Worm (Caenorhabditis elegans) whole organism, L1 larva: ENCODE measurements around the gene skr-18.

Source experiments
- F16B12.6 ChIP-seq: fragments of 150-350 bp; optimal IDR thresholded peaks from 2 replicates; lab custom pipeline; 2014; ENCODE audit warnings: missing biosample characterization, missing genetic modification characterization
- aha-1 ChIP-seq: fragments of 150-350 bp; optimal IDR thresholded peaks from 2 replicates; lab custom pipeline; 2014; ENCODE audit warnings: missing biosample characterization, missing genetic modification characterization
- aly-2 ChIP-seq: fragments of 150-350 bp; optimal IDR thresholded peaks from 2 replicates; lab custom pipeline; 2014; ENCODE audit warnings: missing biosample characterization, missing genetic modification characterization
- ceh-82 ChIP-seq, 3 experiments: fragments of 150-350 bp in 1 of 3; sonication (generic microtip) in 2 of 3; optimal IDR thresholded peaks; 2 replicates each; lab custom pipeline; 2014 to 2017; ENCODE audit warnings: missing biosample characterization in 3 of 3, missing genetic modification characterization in 3 of 3
- ceh-90 ChIP-seq: sonication (generic microtip); optimal IDR thresholded peaks from 2 replicates; lab custom pipeline; 2016; ENCODE audit warnings: missing genetic modification characterization, missing compliant biosample characterization
- ces-1 ChIP-seq: fragments of 150-350 bp; optimal IDR thresholded peaks from 2 replicates; lab custom pipeline; 2014; ENCODE audit warnings: missing biosample characterization, missing genetic modification reagents, missing genetic modification characterization
- dsc-1 ChIP-seq: sonication (generic microtip); optimal IDR thresholded peaks from 2 replicates; lab custom pipeline; 2016; ENCODE audit warnings: mild to moderate bottlenecking, missing genetic modification characterization, missing compliant biosample characterization
- efl-1 ChIP-seq, 4 experiments: fragments of 150-350 bp; optimal IDR thresholded peaks in 3 of 4; peaks in 1 of 4; 1 replicate in 1 of 4; 2 replicates in 3 of 4; lab custom pipeline; 2014; ENCODE audit warnings: missing biosample characterization in 2 of 4, missing genetic modification characterization in 2 of 4, missing genetic modification reagents in 2 of 4
- elt-2 ChIP-seq: sonication (generic microtip); optimal IDR thresholded peaks from 2 replicates; lab custom pipeline; 2016; ENCODE audit warnings: missing genetic modification characterization, mild to moderate bottlenecking, inconsistent platforms, missing compliant biosample characterization, missing genetic modification reagents
- fkh-10 ChIP-seq: sonication (generic microtip); optimal IDR thresholded peaks from 2 replicates; lab custom pipeline; 2017; ENCODE audit warnings: missing biosample characterization, missing genetic modification reagents, missing genetic modification characterization
- fkh-4 ChIP-seq: sonication (generic microtip); optimal IDR thresholded peaks from 2 replicates; lab custom pipeline; 2016; ENCODE audit warnings: missing compliant biosample characterization, missing genetic modification characterization, borderline replicate concordance
- fkh-8 ChIP-seq: sonication (generic microtip); optimal IDR thresholded peaks from 2 replicates; lab custom pipeline; 2016; ENCODE audit warnings: mild to moderate bottlenecking, missing genetic modification characterization, missing compliant biosample characterization
- grh-1 ChIP-seq: fragments of 200-800 bp; sonication (Bioruptor generic); IDR thresholded peaks from 2 replicates; pipeline ENCODE4 v1.3.6; 2022; ENCODE audit warnings: missing genetic modification reagents, missing genetic modification characterization, missing compliant biosample characterization
- hlh-4 ChIP-seq: sonication (generic microtip); optimal IDR thresholded peaks from 2 replicates; lab custom pipeline; 2016; ENCODE audit warnings: mild to moderate bottlenecking, missing genetic modification characterization, missing compliant biosample characterization
- irx-1 ChIP-seq: sonication (generic microtip); optimal IDR thresholded peaks from 2 replicates; lab custom pipeline; 2016; ENCODE audit warnings: missing genetic modification characterization, missing compliant biosample characterization
- isw-1 ChIP-seq: fragments of 200-800 bp; sonication (Bioruptor generic); IDR thresholded peaks from 2 replicates; pipeline ENCODE4 v1.3.6; 2022; ENCODE audit warnings: missing genetic modification characterization, missing compliant biosample characterization
- lin-13 ChIP-seq: fragments of 150-350 bp; optimal IDR thresholded peaks from 2 replicates; lab custom pipeline; 2014; ENCODE audit warnings: missing biosample characterization, missing genetic modification reagents, missing genetic modification characterization
- lin-14 ChIP-seq: fragments of 200-800 bp; sonication (Bioruptor generic); optimal IDR thresholded peaks from 2 replicates; lab custom pipeline; 2018; ENCODE audit warnings: mild to moderate bottlenecking, missing genetic modification characterization, moderate library complexity, missing compliant biosample characterization
- lin-35 ChIP-seq, 2 experiments: fragments of 150-350 bp; optimal IDR thresholded peaks; 2 replicates each; lab custom pipeline; 2014; ENCODE audit warnings: missing biosample characterization in 2 of 2, missing genetic modification characterization in 2 of 2, missing genetic modification reagents in 2 of 2
- lin-39 ChIP-seq: fragments of 150-350 bp; optimal IDR thresholded peaks from 2 replicates; lab custom pipeline; 2014; ENCODE audit warnings: missing biosample characterization, missing genetic modification reagents, missing genetic modification characterization
- lir-3 ChIP-seq: sonication (generic microtip); optimal IDR thresholded peaks from 2 replicates; lab custom pipeline; 2016; ENCODE audit warnings: mild to moderate bottlenecking, missing genetic modification characterization, moderate library complexity, missing compliant biosample characterization; ENCODE audit not compliant: poor library complexity
- lsy-2 ChIP-seq, 2 experiments: fragments of 150-350 bp; optimal IDR thresholded peaks; 2 replicates each; lab custom pipeline; 2014; ENCODE audit warnings: missing biosample characterization in 2 of 2, missing genetic modification characterization in 2 of 2
- mep-1 ChIP-seq: fragments of 150-350 bp; optimal IDR thresholded peaks from 2 replicates; lab custom pipeline; 2014; ENCODE audit warnings: missing biosample characterization, missing genetic modification characterization
- nhr-12 ChIP-seq: sonication (generic microtip); optimal IDR thresholded peaks from 2 replicates; lab custom pipeline; 2017; ENCODE audit warnings: missing biosample characterization, missing genetic modification characterization
- nhr-20 ChIP-seq: sonication (generic microtip); optimal IDR thresholded peaks from 2 replicates; lab custom pipeline; 2016; ENCODE audit warnings: mild to moderate bottlenecking, missing genetic modification characterization, missing compliant biosample characterization
- nhr-76 ChIP-seq: sonication (generic microtip); optimal IDR thresholded peaks from 2 replicates; lab custom pipeline; 2017; ENCODE audit warnings: missing biosample characterization, missing genetic modification characterization
- nhr-84 ChIP-seq: sonication (generic microtip); optimal IDR thresholded peaks from 2 replicates; lab custom pipeline; 2017; ENCODE audit warnings: missing biosample characterization, missing genetic modification characterization
- nhr-85 ChIP-seq: sonication (generic microtip); peaks from one replicate; lab custom pipeline; 2016; ENCODE audit warnings: missing genetic modification characterization, inconsistent platforms, missing compliant biosample characterization
- nhr-90 ChIP-seq: sonication (generic microtip); optimal IDR thresholded peaks from 2 replicates; lab custom pipeline; 2016; ENCODE audit warnings: mild to moderate bottlenecking, missing genetic modification characterization, missing compliant biosample characterization; ENCODE audit not compliant: poor library complexity
- pax-3 ChIP-seq: fragments of 200-800 bp; sonication (Bioruptor generic); optimal IDR thresholded peaks from 2 replicates; lab custom pipeline; 2018; ENCODE audit warnings: mild to moderate bottlenecking, missing genetic modification characterization, moderate library complexity, missing compliant biosample characterization
- skn-1 ChIP-seq: fragments of 150-350 bp; optimal IDR thresholded peaks from 2 replicates; lab custom pipeline; 2014; ENCODE audit warnings: missing biosample characterization, missing genetic modification characterization
- snu-23 ChIP-seq: sonication (generic microtip); optimal IDR thresholded peaks from 2 replicates; lab custom pipeline; 2016; ENCODE audit warnings: missing genetic modification characterization, missing compliant biosample characterization
- swsn-7 ChIP-seq: sonication (generic microtip); optimal IDR thresholded peaks from 2 replicates; lab custom pipeline; 2016; ENCODE audit warnings: missing genetic modification characterization, missing compliant biosample characterization
- tbx-2 ChIP-seq: sonication (generic microtip); optimal IDR thresholded peaks from 2 replicates; lab custom pipeline; 2016; ENCODE audit warnings: missing genetic modification characterization, missing compliant biosample characterization
- tlp-1 ChIP-seq: fragments of 150-350 bp; optimal IDR thresholded peaks from 2 replicates; lab custom pipeline; 2014; ENCODE audit warnings: missing biosample characterization, missing genetic modification characterization
- unc-86 ChIP-seq: sonication (generic microtip); optimal IDR thresholded peaks from 2 replicates; lab custom pipeline; 2016; ENCODE audit warnings: missing genetic modification characterization, missing compliant biosample characterization
- unc-98 ChIP-seq: fragments of 200-800 bp; sonication (Bioruptor generic); IDR thresholded peaks from 2 replicates; pipeline ENCODE4 v1.3.6; 2022; ENCODE audit warnings: missing genetic modification characterization, missing compliant biosample characterization
- xbp-1 ChIP-seq: sonication (generic microtip); optimal IDR thresholded peaks from 2 replicates; lab custom pipeline; 2016; ENCODE audit warnings: missing genetic modification characterization, missing compliant biosample characterization
- zip-4 ChIP-seq: fragments of 200-800 bp; sonication (Bioruptor generic); optimal IDR thresholded peaks from 2 replicates; lab custom pipeline; 2018; ENCODE audit warnings: mild to moderate bottlenecking, missing genetic modification characterization, moderate library complexity, missing compliant biosample characterization
- ztf-11 ChIP-seq, 2 experiments: sonication (generic microtip); optimal IDR thresholded peaks; 2 replicates each; lab custom pipeline; 2016 to 2017; ENCODE audit warnings: missing genetic modification characterization in 2 of 2, missing biosample characterization in 1 of 2, missing compliant biosample characterization in 1 of 2

Gene skr-18

DNA sequence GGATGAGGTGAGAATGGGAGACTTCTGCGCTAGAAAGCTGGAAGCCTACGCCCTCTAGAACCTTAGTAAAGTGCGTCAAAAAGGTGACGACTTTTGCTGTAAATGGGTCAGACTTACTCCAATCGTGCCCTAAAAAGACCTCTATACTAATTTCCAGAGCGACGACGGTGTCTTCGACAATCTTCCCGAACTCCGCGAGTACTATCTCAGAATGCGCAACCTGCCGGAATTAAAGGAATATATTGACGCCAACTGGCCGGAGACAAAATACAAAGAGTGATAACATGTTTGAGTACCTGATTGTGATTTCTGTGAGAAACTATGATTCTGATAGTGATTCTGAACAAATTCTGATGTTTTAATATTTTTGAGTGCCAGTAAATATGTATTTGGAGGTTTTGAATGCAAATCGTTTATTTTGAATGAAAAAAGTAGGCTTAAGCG, 33.2 kb downstream of the skr-18 start (continued):
- TF ChIP-seq swsn-7, result no peak
- peak; percentile 36 for TF ChIP-seq snu-23 (GFP tag; lab: Kevin White, UChicago)
- TF ChIP-seq ceh-90 (tag; lab: Kevin White, UChicago), result no peak
- TF ChIP-seq lin-13, result no peak
- no peak for TF ChIP-seq unc-98
- TF ChIP-seq aha-1, result no peak
- TF ChIP-seq hlh-4 (tag; lab: Kevin White, UChicago), result no peak

ce11 chrIV:760267-760666, 35.0 kb downstream of the skr-18 start, which contains the start of gene gst-40:
Gene gst-40 (plus strand): TSS chrIV:760502.
- TF ChIP-seq ces-1, result no peak
- no peak for TF ChIP-seq aha-1
- TF ChIP-seq unc-86 (tag; lab: Kevin White, UChicago), result no peak
- no peak for TF ChIP-seq elt-2 (tag; lab: Kevin White, UChicago)
- no peak for TF ChIP-seq lin-39 (tag; lab: Kevin White, UChicago)
- TF ChIP-seq efl-1 (optimal IDR thresholded peaks at IDR 0.05; lab: Kevin White, UChicago), result no peak
- TF ChIP-seq efl-1 (GFP tag; optimal IDR thresholded peaks at IDR 0.05 in 1 of 2; lab: Kevin White, UChicago), result peak in 1 of 2 experiments; percentile 86
- peak; percentile 5 for TF ChIP-seq tbx-2 (tag; lab: Kevin White, UChicago)
- peak; percentile 16 for TF ChIP-seq fkh-4 (tag; lab: Kevin White, UChicago)
- TF ChIP-seq unc-98, result no peak
- peak; percentile 80 for TF ChIP-seq dsc-1 (tag; lab: Kevin White, UChicago)
- no peak for TF ChIP-seq snu-23 (GFP tag; lab: Kevin White, UChicago)
- TF ChIP-seq F16B12.6 (tag; lab: Kevin White, UChicago), result no peak
- peak; percentile 46 for TF ChIP-seq fkh-8

DNA sequence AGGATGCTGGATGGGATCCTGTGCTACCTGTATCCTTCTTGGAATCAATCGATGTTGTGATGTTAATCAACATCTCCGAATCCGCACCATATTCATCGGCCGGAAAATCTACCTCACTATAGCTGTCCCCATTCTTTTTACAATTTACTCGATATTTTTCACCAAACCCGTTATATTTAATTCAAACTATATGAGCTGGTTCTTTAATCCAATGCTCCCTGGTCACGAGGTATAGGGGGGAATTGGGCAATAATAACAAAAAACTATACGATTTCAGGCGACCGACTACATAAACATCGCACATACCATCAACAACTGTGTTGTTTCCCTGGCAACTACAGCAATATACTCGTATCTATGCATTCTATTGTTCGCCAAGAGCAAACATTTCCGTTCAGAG, 37.7 kb downstream of the skr-18 start:
- no peak for TF ChIP-seq lin-35 (GFP tag; optimal IDR thresholded peaks at IDR 0.05; lab: Kevin White, UChicago)
- TF ChIP-seq skn-1 (tag; lab: Kevin White, UChicago), result no peak
- no peak for TF ChIP-seq efl-1 (optimal IDR thresholded peaks at IDR 0.05; lab: Kevin White, UChicago)
- TF ChIP-seq efl-1 (GFP tag; optimal IDR thresholded peaks at IDR 0.05 in 1 of 2; lab: Kevin White, UChicago), result peak in 1 of 2 experiments; percentile 57

ce11 chrIV:756956-757355, 38.3 kb downstream of the skr-18 start:
- TF ChIP-seq lsy-2 (tag; optimal IDR thresholded peaks at IDR 0.05; lab: Kevin White, UChicago), result no peak
- TF ChIP-seq nhr-76 (tag; lab: Kevin White, UChicago), result no peak
- TF ChIP-seq dsc-1 (tag; lab: Kevin White, UChicago), result no peak
- TF ChIP-seq irx-1 (tag; lab: Kevin White, UChicago), result no peak
- TF ChIP-seq aly-2, result no peak
- TF ChIP-seq ceh-82 (tag; optimal IDR thresholded peaks at IDR 0.05; lab: Kevin White, UChicago), result no peak
- TF ChIP-seq ztf-11 (tag; optimal IDR thresholded peaks at IDR 0.05; lab: Kevin White, UChicago), result no peak
- TF ChIP-seq skn-1 (tag; lab: Kevin White, UChicago), result no peak
- no peak for TF ChIP-seq lir-3 (tag; lab: Kevin White, UChicago)
- no peak for TF ChIP-seq nhr-90 (tag; lab: Kevin White, UChicago)
- no peak for TF ChIP-seq lin-14 (GFP tag; lab: Kevin White, UChicago)
- no peak for TF ChIP-seq xbp-1
- TF ChIP-seq nhr-84, result no peak
- TF ChIP-seq nhr-20 (tag; lab: Kevin White, UChicago), result no peak
- no peak for TF ChIP-seq zip-4 (GFP tag; lab: Kevin White, UChicago)
- TF ChIP-seq, all 84 proteins: peak for 0

- TF ChIP-seq tlp-1 (tag; lab: Kevin White, UChicago) (no peak), isw-1 (GFP tag; lab: Robert Waterston, UW) (no peak), hlh-4 (tag; lab: Kevin White, UChicago) (no peak), nhr-85 (tag; lab: Kevin White, UChicago) (no peak), pax-3 (tag; lab: Kevin White, UChicago) (no peak), fkh-10 (GFP tag; lab: Kevin White, UChicago) (no peak), mep-1 (tag; lab: Kevin White, UChicago) (no peak), nhr-76 (tag; lab: Kevin White, UChicago) (no peak), grh-1 (GFP tag; lab: Robert Waterston, UW) (no peak), dsc-1 (tag; lab: Kevin White, UChicago) (no peak), zip-4 (GFP tag; lab: Kevin White, UChicago) (no peak), F16B12.6 (tag; lab: Kevin White, UChicago) (no peak), nhr-12 (tag; lab: Kevin White, UChicago) (no peak), tbx-2 (tag; lab: Kevin White, UChicago) (no peak)
- TF ChIP-seq, all 84 proteins: peak for 0
These were observed 38.8 kb downstream of the skr-18 start, which contains the start of gene srt-23 for ce11 chrIV:756421-756820. Gene srt-23 (plus strand): TSS chrIV:756721.
